Fruit fly (Drosophila melanogaster) whole organism, adult: ENCODE data around the gene ChLD3.

Source experiments
- CG12768 ChIP-seq: fragments of 200-800 bp; sonication (Bioruptor generic); optimal IDR thresholded peaks from 2 replicates; lab custom pipeline; 2017; ENCODE audit warnings: missing biosample characterization, missing genetic modification characterization, mild to moderate bottlenecking, moderate library complexity, missing genetic modification reagents
- CG1620 ChIP-seq: fragments of 200-800 bp; sonication (Bioruptor generic); optimal IDR thresholded peaks from 2 replicates; lab custom pipeline; 2016; ENCODE audit warnings: missing biosample characterization, missing genetic modification characterization
- CG33017 ChIP-seq: fragments of 200-800 bp; sonication (Bioruptor generic); optimal IDR thresholded peaks from 2 replicates; lab custom pipeline; 2018; ENCODE audit warnings: missing biosample characterization, mild to moderate bottlenecking, missing genetic modification characterization, moderate library complexity
- Hr96 ChIP-seq: fragments of 200-800 bp; sonication (Bioruptor generic); optimal IDR thresholded peaks from 2 replicates; lab custom pipeline; 2016; ENCODE audit warnings: missing biosample characterization, missing genetic modification characterization
- kay ChIP-seq: fragments of 200-800 bp; sonication (Bioruptor generic); peaks from one replicate; lab custom pipeline; 2016; ENCODE audit warnings: missing biosample characterization, missing genetic modification characterization, borderline replicate concordance
- toe ChIP-seq: fragments of 200-800 bp; sonication (Bioruptor generic); optimal IDR thresholded peaks from 2 replicates; lab custom pipeline; 2016; ENCODE audit warnings: missing biosample characterization, missing genetic modification characterization

dm6 chr2L:16710677-16711076 lies 28.0 kb upstream of the ChLD3 start:
- TF ChIP-seq toe: no peak
- TF ChIP-seq CG33017 (tag; lab: Kevin White, UChicago): no peak
- no peak for TF ChIP-seq CG1620 (GFP tag; lab: Kevin White, UChicago)
- no peak for TF ChIP-seq Hr96 (GFP tag; lab: Kevin White, UChicago)
- TF ChIP-seq CG12768: no peak
- no peak for TF ChIP-seq kay
